Fruit fly (Drosophila melanogaster) whole organism, embryonic: ENCODE measurements around the gene CG8892.

Experiments used
- B-H2 ChIP-seq: fragments of 200-800 bp; sonication (Bioruptor generic); optimal IDR thresholded peaks from 2 replicates; lab custom pipeline; 2018; ENCODE audit warnings: missing biosample characterization, mild to moderate bottlenecking, missing genetic modification characterization
- CG10654 ChIP-seq: fragments of 200-800 bp; sonication (Bioruptor generic); optimal IDR thresholded peaks from 2 replicates; lab custom pipeline; 2016; ENCODE audit warnings: missing biosample characterization, missing genetic modification characterization
- CG11560 ChIP-seq: fragments of 200-800 bp; sonication (Bioruptor generic); IDR thresholded peaks from 3 replicates; pipeline ENCODE4 v1.3.6; 2022; ENCODE audit warnings: missing biosample characterization, missing genetic modification characterization
- CG11723 ChIP-seq: fragments of 200-800 bp; sonication (Bioruptor generic); optimal IDR thresholded peaks from 2 replicates; lab custom pipeline; 2017; ENCODE audit warnings: missing biosample characterization, mild to moderate bottlenecking, missing genetic modification characterization
- CG12155 ChIP-seq: fragments of 200-800 bp; sonication (Bioruptor generic); optimal IDR thresholded peaks from 3 replicates; lab custom pipeline; 2016; ENCODE audit warnings: missing biosample characterization, missing genetic modification characterization
- CG15479 ChIP-seq: fragments of 200-800 bp; sonication (Bioruptor generic); optimal IDR thresholded peaks from 3 replicates; lab custom pipeline; 2019; ENCODE audit warnings: missing biosample characterization, mild to moderate bottlenecking, missing genetic modification characterization, moderate library complexity
- CG17359 ChIP-seq: fragments of 200-800 bp; sonication (Bioruptor generic); optimal IDR thresholded peaks from 3 replicates; lab custom pipeline; 2018; ENCODE audit warnings: missing biosample characterization, mild to moderate bottlenecking, missing genetic modification characterization, moderate library complexity
- CG17802 ChIP-seq: fragments of 200-800 bp; sonication (Bioruptor generic); optimal IDR thresholded peaks from 2 replicates; lab custom pipeline; 2018; ENCODE audit warnings: missing biosample characterization, mild to moderate bottlenecking, missing genetic modification characterization, moderate library complexity
- CG18011 ChIP-seq: fragments of 200-800 bp; sonication (Bioruptor generic); optimal IDR thresholded peaks from 2 replicates; lab custom pipeline; 2017; ENCODE audit warnings: missing biosample characterization, missing genetic modification characterization, mild to moderate bottlenecking, moderate library complexity, missing genotype
- CG2120 ChIP-seq: fragments of 200-800 bp; sonication (Bioruptor generic); optimal IDR thresholded peaks from 3 replicates; lab custom pipeline; 2016; ENCODE audit warnings: missing biosample characterization, missing genetic modification characterization
- CG31441 ChIP-seq: fragments of 200-800 bp; sonication (Bioruptor generic); IDR thresholded peaks from 2 replicates; pipeline ENCODE4 v1.3.6; 2022; ENCODE audit warnings: missing biosample characterization, missing genetic modification characterization
- CG4282 ChIP-seq: fragments of 200-800 bp; sonication (Bioruptor generic); optimal IDR thresholded peaks from 2 replicates; lab custom pipeline; 2016; ENCODE audit warnings: missing biosample characterization, missing genetic modification characterization
- CG43689 ChIP-seq: fragments of 200-800 bp; sonication (Bioruptor generic); IDR thresholded peaks from 2 replicates; pipeline ENCODE4 v1.3.6; 2022; ENCODE audit warnings: missing biosample characterization, missing genetic modification characterization
- CG4820 ChIP-seq: fragments of 200-800 bp; sonication (Bioruptor generic); optimal IDR thresholded peaks from 3 replicates; lab custom pipeline; 2016; ENCODE audit warnings: missing biosample characterization, missing genetic modification characterization
- D ChIP-seq, 2 experiments: fragments of 200-800 bp in 1 of 2; fragments of >200 bp in 1 of 2; sonication (Bioruptor generic) in 1 of 2; optimal IDR thresholded peaks; 2 replicates in 1 of 2; 3 replicates in 1 of 2; lab custom pipeline; 2017; ENCODE audit warnings: mild to moderate bottlenecking in 1 of 2, missing biosample characterization in 1 of 2, missing genetic modification characterization in 1 of 2, missing genetic modification reagents in 1 of 2
- D19B ChIP-seq: fragments of 200-800 bp; sonication (Bioruptor generic); optimal IDR thresholded peaks from 2 replicates; lab custom pipeline; 2017; ENCODE audit warnings: missing biosample characterization, mild to moderate bottlenecking, missing genetic modification characterization
- Dll ChIP-seq: fragments of 200-800 bp; sonication (Bioruptor generic); IDR thresholded peaks from 4 replicates; pipeline ENCODE4 v1.3.6; 2022; ENCODE audit warnings: missing biosample characterization, missing genetic modification characterization; ENCODE audit not compliant: partially characterized antibody
- Ets97D ChIP-seq: fragments of 200-800 bp; sonication (Bioruptor generic); optimal IDR thresholded peaks from 3 replicates; lab custom pipeline; 2016; ENCODE audit warnings: missing biosample characterization, missing genetic modification characterization
- Fer2 ChIP-seq: fragments of 200-800 bp; sonication (Bioruptor generic); optimal IDR thresholded peaks from 2 replicates; lab custom pipeline; 2018; ENCODE audit warnings: missing biosample characterization, mild to moderate bottlenecking, missing genetic modification characterization, moderate library complexity
- HLH4C ChIP-seq: fragments of 200-800 bp; sonication (Bioruptor generic); IDR thresholded peaks from 3 replicates; pipeline ENCODE4 v1.3.6; 2022; ENCODE audit warnings: missing biosample characterization, missing genetic modification characterization; ENCODE audit not compliant: partially characterized antibody
- Lhr ChIP-seq: fragments of 200-800 bp; sonication (Bioruptor generic); optimal IDR thresholded peaks from 3 replicates; lab custom pipeline; 2017; ENCODE audit warnings: mild to moderate bottlenecking, missing biosample characterization, missing genetic modification reagents, missing genetic modification characterization
- MESR4 ChIP-seq: fragments of 200-800 bp; sonication (Bioruptor generic); optimal IDR thresholded peaks from 2 replicates; lab custom pipeline; 2018; ENCODE audit warnings: missing biosample characterization, mild to moderate bottlenecking, missing genetic modification characterization, moderate library complexity
- NFAT ChIP-seq: fragments of 200-800 bp; sonication (Bioruptor generic); IDR thresholded peaks from 2 replicates; pipeline ENCODE4 v1.3.6; 2022; ENCODE audit warnings: missing biosample characterization, missing genetic modification characterization
- Ptx1 ChIP-seq: fragments of 200-800 bp; sonication (Bioruptor generic); IDR thresholded peaks from 2 replicates; pipeline ENCODE4 v1.3.6; 2022; ENCODE audit warnings: missing biosample characterization, missing genetic modification characterization
- ab ChIP-seq: fragments of 200-800 bp; sonication (Bioruptor generic); optimal IDR thresholded peaks from 2 replicates; lab custom pipeline; 2016; ENCODE audit warnings: missing biosample characterization, missing genetic modification characterization
- bab2 ChIP-seq: fragments of 200-800 bp; sonication (Bioruptor generic); optimal IDR thresholded peaks from 2 replicates; lab custom pipeline; 2016; ENCODE audit warnings: missing biosample characterization, missing genetic modification characterization
- bigmax ChIP-seq: fragments of 200-800 bp; sonication (Bioruptor generic); optimal IDR thresholded peaks from 2 replicates; lab custom pipeline; 2018; ENCODE audit warnings: missing biosample characterization, mild to moderate bottlenecking, missing genetic modification characterization
- cas ChIP-seq: fragments of 200-800 bp; sonication (Bioruptor generic); IDR thresholded peaks from 2 replicates; pipeline ENCODE4 v1.3.6; 2022; ENCODE audit warnings: missing biosample characterization, missing genetic modification characterization
- cg ChIP-seq: fragments of 200-800 bp; sonication (Bioruptor generic); optimal IDR thresholded peaks from 3 replicates; lab custom pipeline; 2019; ENCODE audit warnings: missing biosample characterization, mild to moderate bottlenecking, missing genetic modification characterization, moderate library complexity
- chif ChIP-seq, 2 experiments: fragments of 200-800 bp; sonication (Bioruptor generic); optimal IDR thresholded peaks; 3 replicates each; lab custom pipeline; 2016; ENCODE audit warnings: missing biosample characterization in 2 of 2, missing genetic modification characterization in 2 of 2
- dm ChIP-seq: fragments of 200-800 bp; sonication (Bioruptor generic); optimal IDR thresholded peaks from 3 replicates; lab custom pipeline; 2016; ENCODE audit warnings: missing biosample characterization, missing genetic modification characterization
- emc ChIP-seq: fragments of 200-800 bp; sonication (Bioruptor generic); optimal IDR thresholded peaks from 2 replicates; lab custom pipeline; 2016; ENCODE audit warnings: missing biosample characterization, missing genetic modification characterization
- ewg ChIP-seq: fragments of 200-800 bp; sonication (Bioruptor generic); optimal IDR thresholded peaks from 3 replicates; lab custom pipeline; 2017; ENCODE audit warnings: mild to moderate bottlenecking, missing biosample characterization, missing genetic modification reagents, missing genetic modification characterization
- fd102C ChIP-seq: fragments of 200-800 bp; sonication (Bioruptor generic); optimal IDR thresholded peaks from 2 replicates; lab custom pipeline; 2018; ENCODE audit warnings: missing biosample characterization, mild to moderate bottlenecking, missing genetic modification characterization, moderate library complexity
- grau ChIP-seq: fragments of 200-800 bp; optimal IDR thresholded peaks from 3 replicates; lab custom pipeline; 2019; ENCODE audit warnings: missing biosample characterization, mild to moderate bottlenecking, missing genetic modification characterization, moderate library complexity
- hbn ChIP-seq: fragments of 200-800 bp; sonication (Bioruptor generic); IDR thresholded peaks from 2 replicates; pipeline ENCODE4 v1.3.6; 2022; ENCODE audit warnings: missing biosample characterization, missing genetic modification characterization; ENCODE audit not compliant: partially characterized antibody
- her ChIP-seq: fragments of 200-800 bp; sonication (Bioruptor generic); optimal IDR thresholded peaks from 2 replicates; lab custom pipeline; 2016; ENCODE audit warnings: missing biosample characterization, missing genetic modification characterization
- kah ChIP-seq: fragments of 200-800 bp; sonication (Bioruptor generic); optimal IDR thresholded peaks from 2 replicates; lab custom pipeline; 2018; ENCODE audit warnings: missing biosample characterization, mild to moderate bottlenecking, missing genetic modification characterization
- lbe ChIP-seq: fragments of 200-800 bp; sonication (Bioruptor generic); optimal IDR thresholded peaks from 2 replicates; lab custom pipeline; 2016; ENCODE audit warnings: missing biosample characterization, mild to moderate bottlenecking, missing genetic modification characterization
- prd ChIP-seq, 3 experiments: fragments of >200 bp in 2 of 3; fragments of 200-800 bp in 1 of 3; sonication (Bioruptor generic) in 1 of 3; optimal IDR thresholded peaks in 2 of 3; IDR thresholded peaks in 1 of 3; 2 replicates in 2 of 3; 3 replicates in 1 of 3; pipeline versions ENCODE4 v1.3.6 to Lab custom; 2017 to 2022; ENCODE audit warnings: missing biosample characterization in 1 of 3, missing genetic modification characterization in 1 of 3
- pzg ChIP-seq: fragments of 200-800 bp; sonication (Bioruptor generic); optimal IDR thresholded peaks from 3 replicates; lab custom pipeline; 2018; ENCODE audit warnings: missing biosample characterization, mild to moderate bottlenecking, missing genetic modification characterization, moderate library complexity
- run ChIP-seq: fragments of 200-800 bp; sonication (Bioruptor generic); optimal IDR thresholded peaks from 3 replicates; lab custom pipeline; 2018; ENCODE audit warnings: missing biosample characterization, mild to moderate bottlenecking, missing genetic modification characterization
- salm ChIP-seq: fragments of 200-800 bp; sonication (Bioruptor generic); optimal IDR thresholded peaks from 2 replicates; lab custom pipeline; 2018; ENCODE audit warnings: missing biosample characterization, mild to moderate bottlenecking, missing genetic modification characterization
- sens ChIP-seq: fragments of 200-800 bp; sonication (Bioruptor generic); peaks from one replicate; lab custom pipeline; 2016; ENCODE audit warnings: missing biosample characterization, missing genetic modification characterization
- slou ChIP-seq: fragments of 200-800 bp; sonication (Bioruptor generic); optimal IDR thresholded peaks from 3 replicates; lab custom pipeline; 2016; ENCODE audit warnings: missing biosample characterization, missing genetic modification characterization
- slp2 ChIP-seq: fragments of 200-800 bp; sonication (Bioruptor generic); optimal IDR thresholded peaks from 2 replicates; lab custom pipeline; 2016; ENCODE audit warnings: missing biosample characterization, missing genetic modification characterization
- stwl ChIP-seq: fragments of 200-800 bp; sonication (Bioruptor generic); optimal IDR thresholded peaks from 3 replicates; lab custom pipeline; 2018; ENCODE audit warnings: missing biosample characterization, mild to moderate bottlenecking, missing genetic modification characterization, moderate library complexity
- sug ChIP-seq: fragments of 200-800 bp; optimal IDR thresholded peaks from 2 replicates; lab custom pipeline; 2019; ENCODE audit warnings: missing biosample characterization, mild to moderate bottlenecking, missing genetic modification characterization, moderate library complexity
- tna ChIP-seq: fragments of 200-800 bp; sonication (Bioruptor generic); IDR thresholded peaks from 2 replicates; pipeline ENCODE4 v1.3.6; 2022; ENCODE audit warnings: missing biosample characterization, missing genetic modification characterization; ENCODE audit not compliant: partially characterized antibody

The CG8892 gene

dm6 chr2L:4971329-4971798 lies 10.0 kb downstream of the CG8892 start, which contains the start of gene CG14043 (continued):
- TF ChIP-seq CG17802 (tag; lab: Kevin White, UChicago) = no peak
- peak; percentile 84 for TF ChIP-seq stwl (tag; lab: Kevin White, UChicago)
- TF ChIP-seq slou (GFP tag; lab: Kevin White, UChicago) = peak; percentile 61
- peak; percentile 31 for TF ChIP-seq MESR4 (GFP tag; lab: Kevin White, UChicago)
- peak; percentile 85 for TF ChIP-seq Lhr (GFP tag; lab: Kevin White, UChicago)
- TF ChIP-seq sens (GFP tag; lab: Kevin White, UChicago) = peak; percentile 85
- TF ChIP-seq CG11560 = peak; percentile 32; the same call in 1 of the 3 replicates
- TF ChIP-seq Fer2 (tag; lab: Kevin White, UChicago) = no peak
- TF ChIP-seq pzg (GFP tag; lab: Kevin White, UChicago) = peak; percentile 94
- no peak for TF ChIP-seq ab (GFP tag; lab: Kevin White, UChicago)
- peak; percentile 58 for TF ChIP-seq CG2120
- TF ChIP-seq CG18011 = no peak
- TF ChIP-seq run (tag; lab: Kevin White, UChicago) = no peak
- TF ChIP-seq cas (GFP tag; lab: Robert Waterston, UW) = no peak
- TF ChIP-seq CG4282 (GFP tag; lab: Kevin White, UChicago) = no peak
- TF ChIP-seq slp2 (GFP tag; lab: Kevin White, UChicago) = no peak
- no peak for TF ChIP-seq HLH4C
- no peak for TF ChIP-seq CG31441 (GFP tag; lab: Robert Waterston, UW)
- TF ChIP-seq bigmax (GFP tag; lab: Kevin White, UChicago) = no peak
- TF ChIP-seq tna (GFP tag; lab: Robert Waterston, UW) = no peak
- TF ChIP-seq grau (tag; lab: Kevin White, UChicago) = peak; percentile 31
- peak; percentile 10 for TF ChIP-seq CG17359 (tag; lab: Kevin White, UChicago)
- TF ChIP-seq ewg (GFP tag; lab: Kevin White, UChicago) = no peak
- TF ChIP-seq fd102C (GFP tag; lab: Kevin White, UChicago) = no peak
- no peak for TF ChIP-seq CG11723
- no peak for TF ChIP-seq D19B (GFP tag; lab: Kevin White, UChicago)
- no peak for TF ChIP-seq B-H2 (GFP tag; lab: Kevin White, UChicago)
- peak in 1 of 2 experiments; percentile 33 for TF ChIP-seq chif (GFP tag; optimal IDR thresholded peaks at IDR 0.05; lab: Kevin White, UChicago)
- TF ChIP-seq CG12155 (GFP tag; lab: Kevin White, UChicago) = peak; percentile 19
- peak; percentile 35 for TF ChIP-seq dm
- TF ChIP-seq sug = peak; percentile 46
- TF ChIP-seq Dll = no peak
- TF ChIP-seq lbe = no peak
- TF ChIP-seq CG4820 (GFP tag; lab: Kevin White, UChicago) = no peak
- peak; percentile 2 for TF ChIP-seq CG15479 (GFP tag; lab: Kevin White, UChicago)
- TF ChIP-seq prd (optimal IDR thresholded peaks at IDR 0.05; lab: Kevin White, UChicago) = no peak
- TF ChIP-seq prd (GFP tag; IDR thresholded peaks at IDR 0.05; lab: Robert Waterston, UW) = peak; percentile 54; the same call in 2 of the 3 replicates
- no peak for TF ChIP-seq CG10654 (GFP tag; lab: Kevin White, UChicago)
- no peak for TF ChIP-seq cg (GFP tag; lab: Kevin White, UChicago)
- TF ChIP-seq Ets97D (GFP tag; lab: Kevin White, UChicago) = peak; percentile 81
- no peak for TF ChIP-seq CG43689
- TF ChIP-seq NFAT (GFP tag; lab: Robert Waterston, UW) = no peak
- TF ChIP-seq her (GFP tag; lab: Kevin White, UChicago) = no peak
- TF ChIP-seq Ptx1 = no peak
- no peak for TF ChIP-seq kah (GFP tag; lab: Kevin White, UChicago)
- peak; percentile 38; the same call in 1 of the 2 replicates for TF ChIP-seq hbn (GFP tag; lab: Robert Waterston, UW)
- TF ChIP-seq D (optimal IDR thresholded peaks at IDR 0.05; lab: Kevin White, UChicago) = no peak
- TF ChIP-seq D (GFP tag; optimal IDR thresholded peaks at IDR 0.05; lab: Kevin White, UChicago) = no peak
- no peak for TF ChIP-seq salm
- TF ChIP-seq bab2 (GFP tag; lab: Kevin White, UChicago) = no peak
- TF ChIP-seq emc (GFP tag; lab: Kevin White, UChicago) = no peak
